Fruit fly (Drosophila melanogaster) whole organism, larva: ENCODE data around the gene Asator.
A peak's percentile ranks its signal among the peaks of the same experiment; 100 is the strongest.

Source experiments
- noc ChIP-seq: fragments of 200-800 bp; sonication (Bioruptor generic); optimal IDR thresholded peaks from 3 replicates; lab custom pipeline; 2019; ENCODE audit warnings: missing biosample characterization, mild to moderate bottlenecking, missing genetic modification characterization, moderate library complexity

Asator gene

DNA sequence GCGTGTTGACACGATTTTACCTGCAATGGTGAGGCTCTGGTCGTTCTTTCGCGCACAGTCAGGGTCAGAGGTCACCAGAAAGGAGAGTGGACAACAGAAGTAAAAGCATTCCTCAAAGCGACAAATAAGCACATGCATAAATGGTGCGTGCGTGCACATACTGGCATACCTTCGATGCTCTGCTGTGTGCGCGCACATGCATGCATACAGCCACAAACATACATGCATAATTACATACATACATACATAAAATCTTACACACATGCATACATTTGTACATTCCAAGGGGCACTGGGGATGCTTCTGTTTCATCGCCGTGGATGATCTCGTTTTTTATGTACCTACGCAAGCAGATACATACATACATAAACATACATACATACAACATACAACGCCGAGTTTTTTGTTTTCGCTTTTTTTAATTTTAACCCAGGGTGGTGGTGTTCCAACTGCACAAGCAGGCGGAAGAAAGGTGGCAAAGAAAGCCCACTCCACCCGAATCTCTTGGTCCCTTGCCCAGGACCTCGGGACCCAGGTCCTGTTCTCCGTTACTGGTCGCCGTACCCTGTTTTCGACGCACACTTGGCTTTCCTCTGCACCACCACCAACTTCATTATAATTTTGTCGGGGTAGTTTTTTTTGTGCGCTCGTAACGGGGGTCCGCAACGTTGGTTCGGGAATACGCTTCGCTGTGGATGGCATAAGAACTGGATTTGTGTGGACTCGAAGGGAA lies at the start of gene Asator:
Gene Asator, minus strand, starts transcription at position 167 of the 733 bp plus-strand sequence.
- no peak for TF ChIP-seq noc (tag; lab: Kevin White, UChicago)

- no peak for TF ChIP-seq noc (tag; lab: Kevin White, UChicago)
These were observed 30.7 kb upstream of the Asator start for dm6 chr4:519421-519987.

DNA sequence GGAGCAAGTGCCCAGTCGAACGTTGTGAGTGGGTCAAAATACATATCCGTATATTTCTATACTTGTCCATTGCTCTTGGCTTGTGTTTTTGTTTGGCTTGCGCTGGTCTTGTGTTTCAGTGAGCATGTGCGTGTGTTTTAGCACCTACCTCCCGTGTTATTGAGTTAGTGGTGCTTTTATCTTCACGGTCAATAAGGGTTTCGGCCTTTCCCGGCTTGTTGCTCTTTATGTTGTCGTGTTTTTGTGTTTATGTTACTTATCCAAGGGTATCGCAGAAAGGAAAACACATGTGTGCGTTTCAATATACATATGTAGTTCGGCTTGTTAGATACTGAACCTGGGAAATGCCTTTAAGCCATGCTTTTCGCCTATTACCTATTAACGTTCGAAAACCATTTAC lies 21.1 kb upstream of the Asator start:
- TF ChIP-seq noc (tag; lab: Kevin White, UChicago): no peak

- no peak for TF ChIP-seq noc (tag; lab: Kevin White, UChicago)
These were observed 19.7 kb upstream of the Asator start for dm6 chr4:508405-508955.

DNA sequence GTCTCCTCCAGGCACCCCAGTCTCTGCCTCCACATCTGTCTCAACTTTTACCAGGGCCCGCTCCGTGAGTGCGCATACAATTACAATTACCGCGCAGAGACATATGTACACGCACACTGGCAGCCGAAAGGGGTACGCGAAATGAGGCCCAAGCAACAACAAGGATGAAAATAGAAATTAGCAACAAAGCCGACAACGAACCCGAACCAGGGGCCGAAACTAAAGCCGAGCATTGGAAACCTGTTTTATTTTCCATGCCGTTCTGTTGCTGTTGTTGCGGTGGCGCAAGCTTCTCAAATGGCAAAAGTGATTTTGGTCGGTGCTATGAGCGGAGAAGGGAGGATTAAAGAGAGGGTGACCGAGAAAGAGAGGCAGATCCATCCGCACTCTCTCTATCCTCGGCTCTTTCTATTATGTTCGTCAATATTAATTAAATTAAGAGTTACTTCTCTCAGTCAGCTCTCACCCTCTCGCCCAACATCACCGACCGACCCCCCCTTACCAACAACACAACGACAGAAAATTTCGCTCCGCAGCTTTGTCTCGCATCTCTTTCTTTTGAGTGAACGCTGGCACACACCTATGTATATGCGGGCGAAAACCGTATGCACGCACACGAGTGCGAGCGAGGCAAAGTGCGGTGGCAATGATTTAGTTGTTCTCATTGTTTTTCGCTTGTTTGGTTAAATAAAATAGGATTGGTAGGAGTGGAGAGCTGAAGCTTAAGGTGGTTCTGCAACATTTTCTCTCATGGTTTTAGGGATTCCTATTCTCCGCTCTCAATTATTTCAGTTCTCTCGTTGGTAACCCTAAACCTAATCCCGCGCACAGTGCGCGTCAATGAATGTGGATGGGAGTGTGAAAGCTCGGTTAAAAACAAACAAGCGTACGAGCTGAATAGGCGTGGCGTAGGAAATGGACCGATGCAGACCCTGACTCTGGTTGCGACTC lies 18.7 kb upstream of the Asator start:
- no peak for TF ChIP-seq noc (tag; lab: Kevin White, UChicago)

DNA sequence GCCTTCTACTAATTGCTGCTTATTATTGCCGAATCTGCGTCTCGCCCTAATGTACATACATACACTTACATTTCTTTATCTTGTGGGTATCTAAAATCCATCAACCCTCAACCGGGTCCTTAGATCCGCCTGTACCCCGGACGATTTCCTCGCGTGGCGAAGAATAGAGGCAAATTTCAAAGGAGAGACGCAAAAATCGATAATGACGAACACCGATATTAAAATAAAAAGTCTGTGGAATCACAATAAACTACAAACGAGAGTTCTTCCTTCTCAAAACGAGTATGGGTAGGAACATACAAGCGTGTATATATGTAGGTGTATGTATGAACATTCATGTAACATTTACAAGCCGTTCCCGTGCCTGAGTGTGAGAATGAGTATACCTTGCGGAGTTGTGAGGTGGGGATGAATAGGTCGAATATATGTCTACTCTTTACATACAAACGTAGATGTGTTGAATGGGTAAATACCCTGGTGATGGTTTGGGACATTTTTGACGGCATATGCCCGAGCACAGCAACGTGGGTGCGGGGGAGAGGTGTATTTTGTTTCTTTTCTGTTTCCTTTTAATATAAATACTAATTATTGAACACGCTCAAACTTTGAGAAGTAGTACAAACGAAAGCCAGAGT lies 17.3 kb upstream of the Asator start:
- TF ChIP-seq noc (tag; lab: Kevin White, UChicago): no peak

dm6 chr4:505112-505619 lies 16.4 kb upstream of the Asator start:
- no peak for TF ChIP-seq noc (tag; lab: Kevin White, UChicago)

- no peak for TF ChIP-seq noc (tag; lab: Kevin White, UChicago)
These were observed 13.8 kb upstream of the Asator start for dm6 chr4:502510-503087.

- TF ChIP-seq noc (tag; lab: Kevin White, UChicago): no peak
These were observed 12.7 kb upstream of the Asator start, which contains the start of gene zfh2 for dm6 chr4:501479-501993. zfh2 (plus strand) TSS chr4:501810.

DNA sequence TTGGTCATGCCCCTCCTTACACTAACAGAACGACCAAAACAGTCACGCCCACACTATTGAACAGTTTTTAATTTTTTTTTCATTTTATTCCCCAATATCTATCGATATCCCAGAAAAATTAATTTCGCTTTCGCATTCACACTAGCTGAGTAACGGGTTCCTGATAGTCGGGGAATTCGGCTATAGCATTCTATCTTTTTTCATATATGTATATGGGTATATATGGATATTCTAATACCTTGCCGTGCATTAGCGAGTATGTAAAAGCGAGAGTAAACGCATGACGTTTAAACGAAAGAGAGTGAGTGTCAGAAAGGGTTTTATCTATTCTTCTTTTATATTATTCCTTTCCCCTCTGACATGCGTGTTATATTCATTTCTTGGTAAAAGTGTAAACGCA lies 10.3 kb upstream of the Asator start:
- TF ChIP-seq noc (tag; lab: Kevin White, UChicago): no peak

- no peak for TF ChIP-seq noc (tag; lab: Kevin White, UChicago)
These were observed 9.6 kb upstream of the Asator start for dm6 chr4:498324-498850.

dm6 chr4:497724-498123 lies 8.9 kb upstream of the Asator start:
- peak; percentile 8 for TF ChIP-seq noc (tag; lab: Kevin White, UChicago)

DNA sequence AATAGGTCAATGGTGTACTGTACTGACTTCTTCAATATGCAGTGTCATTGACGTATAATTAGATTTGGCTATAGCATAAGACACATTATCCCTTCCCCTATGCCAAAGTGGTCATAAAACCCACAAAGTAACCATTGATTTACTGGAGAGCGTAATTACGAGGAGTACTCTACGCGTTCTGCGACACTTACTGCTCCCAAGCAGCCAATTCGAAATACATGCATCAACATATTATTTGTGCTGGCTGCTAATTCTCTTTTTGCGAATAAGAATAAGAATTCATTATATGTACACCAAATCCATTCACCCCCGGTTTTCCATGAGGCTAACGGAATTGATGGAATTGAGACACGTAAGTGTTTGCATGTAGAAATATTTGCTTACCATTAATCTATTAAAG lies 3.8 kb upstream of the Asator start:
- TF ChIP-seq noc (tag; lab: Kevin White, UChicago): no peak

DNA sequence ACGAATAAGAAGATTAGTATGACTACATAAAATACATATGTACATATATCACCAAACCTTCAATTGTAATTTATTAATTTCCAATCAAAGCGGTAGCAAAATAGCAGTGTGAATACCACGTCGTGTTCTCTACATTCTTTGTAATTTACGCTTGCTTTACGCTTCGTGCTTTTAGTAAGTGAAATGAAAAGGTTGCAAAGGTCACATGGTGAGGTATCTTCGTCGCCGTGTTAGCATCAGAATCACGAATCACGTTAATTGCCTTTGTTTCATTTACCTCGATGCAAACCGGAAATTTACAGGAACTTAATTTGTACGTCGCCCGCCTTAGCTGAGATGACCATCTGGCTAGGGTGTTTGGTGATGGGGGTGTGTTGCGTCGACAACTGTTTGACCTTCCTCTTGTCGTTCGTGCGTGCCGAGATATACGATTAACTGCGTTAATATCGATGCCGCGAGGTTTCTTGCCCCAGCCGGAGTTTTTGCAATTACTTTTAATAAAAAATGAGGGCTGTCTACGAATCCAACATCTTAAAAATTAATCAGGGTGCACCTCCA lies 2.0 kb upstream of the Asator start:
- no peak for TF ChIP-seq noc (tag; lab: Kevin White, UChicago)
